Fruit fly (Drosophila melanogaster): Measurements from ENCODE around the gene CG14111.

The CG14111 gene

DNA sequence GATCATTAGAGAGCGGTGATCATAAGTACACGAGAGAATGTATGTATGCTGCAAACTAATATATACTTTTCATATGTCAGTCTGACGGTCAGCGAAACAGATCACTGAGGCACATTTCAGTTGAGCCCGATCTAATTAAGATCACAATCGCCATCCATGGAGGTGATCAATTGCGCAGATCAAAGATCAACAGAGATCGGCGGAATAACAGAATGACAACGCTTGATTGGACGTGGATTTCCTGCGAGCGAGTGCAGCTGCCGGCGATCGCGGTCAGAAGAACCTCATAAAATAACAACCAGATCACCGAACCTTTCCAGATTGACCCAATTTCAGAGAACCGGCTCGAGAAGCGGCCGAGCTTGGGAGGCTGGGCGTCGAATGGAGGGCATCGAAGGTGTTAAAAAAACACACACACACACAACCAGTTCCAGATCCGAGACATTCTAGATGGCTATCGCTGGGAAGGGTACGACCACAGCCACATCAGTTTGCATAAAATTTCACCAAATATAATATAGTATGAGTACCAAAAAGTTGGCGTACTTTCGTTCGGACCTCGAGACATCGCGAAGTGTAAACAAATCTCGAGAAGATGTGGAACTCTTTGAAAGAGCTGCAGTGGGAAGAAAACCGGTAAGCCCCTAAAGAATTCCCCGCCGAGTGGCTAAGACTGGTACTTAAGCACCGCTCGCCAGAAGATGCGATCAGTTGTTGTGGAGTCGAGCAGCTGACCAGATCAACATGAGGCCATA, 4.5 kb downstream of the CG14111 start, which contains the start of gene ImpL1 (continued):
- TF ChIP-seq lz (GFP tag; optimal IDR thresholded peaks at IDR 0.05) (no peak), CG11294 (GFP tag; IDR thresholded peaks at IDR 0.05) (no peak), Sox15 (GFP tag; optimal IDR thresholded peaks at IDR 0.05) (no peak), CG7368 (GFP tag; optimal IDR thresholded peaks at IDR 0.05) (no peak), ss (GFP tag; optimal IDR thresholded peaks at IDR 0.05) (no peak), CG3919 (GFP tag; optimal IDR thresholded peaks at IDR 0.05) (no peak), pdm3 (GFP tag; optimal IDR thresholded peaks at IDR 0.05) (no peak), Lpt (GFP tag; optimal IDR thresholded peaks at IDR 0.05) (no peak), CG1621 (tag; optimal IDR thresholded peaks at IDR 0.05) (no peak), CG4318 (GFP tag; optimal IDR thresholded peaks at IDR 0.05) (no peak), CG6163 (GFP tag; IDR thresholded peaks at IDR 0.05) (no peak), svp (GFP tag) (peak; percentile 92), Sox102F (GFP tag; optimal IDR thresholded peaks at IDR 0.05) (no peak), Met (GFP tag; optimal IDR thresholded peaks at IDR 0.05) (no peak), CG6792 (GFP tag; optimal IDR thresholded peaks at IDR 0.05) (no peak), OdsH (GFP tag; optimal IDR thresholded peaks at IDR 0.05) (no peak), dsx (GFP tag; optimal IDR thresholded peaks at IDR 0.05; ENCODE audit: poor library complexity, severe bottlenecking) (no peak), Blimp-1 (GFP tag; optimal IDR thresholded peaks at IDR 0.05) (peak; percentile 65), Eip93F (GFP tag; optimal IDR thresholded peaks at IDR 0.05) (no peak), CG6854 (GFP tag; optimal IDR thresholded peaks at IDR 0.05) (peak; percentile 45), salr (GFP tag; optimal IDR thresholded peaks at IDR 0.05) (no peak), CG6276 (GFP tag; optimal IDR thresholded peaks at IDR 0.05) (no peak)

DNA sequence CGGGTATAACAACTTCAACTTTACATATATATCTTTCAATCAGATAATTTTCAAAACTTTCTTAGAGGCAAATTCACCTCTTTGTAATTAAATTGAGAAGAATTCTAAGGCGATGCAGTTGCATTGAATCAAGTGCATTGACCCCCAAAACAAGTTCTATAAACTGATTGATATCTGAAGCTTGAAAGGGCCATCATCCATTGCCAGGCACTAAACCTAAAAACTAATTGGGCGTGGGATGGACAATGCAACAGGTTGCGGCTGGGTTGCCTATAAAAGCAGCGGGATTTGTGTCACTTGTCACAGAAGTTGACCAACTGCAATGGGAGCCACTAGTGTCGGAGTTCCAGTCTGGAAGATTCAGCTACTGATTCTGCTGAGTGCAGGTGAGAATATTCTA, 6.7 kb downstream of the CG14111 start, which contains the start of gene CG14110:
CG14110 (plus strand) TSS at position 301 of the 400 bp plus-strand sequence.
- TF ChIP-seq CG9139 (GFP tag; optimal IDR thresholded peaks at IDR 0.05) = no peak
- no peak for TF ChIP-seq lz (GFP tag; optimal IDR thresholded peaks at IDR 0.05)
- TF ChIP-seq Eip93F (GFP tag; optimal IDR thresholded peaks at IDR 0.05) = no peak
- no peak for TF ChIP-seq Eip75B (GFP tag; optimal IDR thresholded peaks at IDR 0.05)
- TF ChIP-seq Hr4 (GFP tag; optimal IDR thresholded peaks at IDR 0.05) = no peak
- no peak for TF ChIP-seq CG4318 (GFP tag; optimal IDR thresholded peaks at IDR 0.05)
- TF ChIP-seq CG6808 (GFP tag; optimal IDR thresholded peaks at IDR 0.05) = no peak
- no peak for TF ChIP-seq Ets96B (tag; optimal IDR thresholded peaks at IDR 0.05)
- TF ChIP-seq salr (GFP tag; optimal IDR thresholded peaks at IDR 0.05) = no peak
- TF ChIP-seq CG3032 (tag; optimal IDR thresholded peaks at IDR 0.05) = no peak
- no peak for TF ChIP-seq ss (GFP tag; optimal IDR thresholded peaks at IDR 0.05)
- TF ChIP-seq Sox102F (GFP tag; optimal IDR thresholded peaks at IDR 0.05) = no peak
- no peak for TF ChIP-seq CG15336 (GFP tag; IDR thresholded peaks at IDR 0.05)
- TF ChIP-seq svp (GFP tag) = no peak
- no peak for TF ChIP-seq Ets21C (GFP tag; optimal IDR thresholded peaks at IDR 0.05)
- TF ChIP-seq CG6792 (GFP tag; optimal IDR thresholded peaks at IDR 0.05) = no peak
- TF ChIP-seq CG34406 (GFP tag; optimal IDR thresholded peaks at IDR 0.05) = no peak
- TF ChIP-seq CG8632 (GFP tag; optimal IDR thresholded peaks at IDR 0.05) = no peak
- TF ChIP-seq pdm3 (GFP tag; optimal IDR thresholded peaks at IDR 0.05) = no peak
- TF ChIP-seq Met (GFP tag; optimal IDR thresholded peaks at IDR 0.05) = no peak

DNA sequence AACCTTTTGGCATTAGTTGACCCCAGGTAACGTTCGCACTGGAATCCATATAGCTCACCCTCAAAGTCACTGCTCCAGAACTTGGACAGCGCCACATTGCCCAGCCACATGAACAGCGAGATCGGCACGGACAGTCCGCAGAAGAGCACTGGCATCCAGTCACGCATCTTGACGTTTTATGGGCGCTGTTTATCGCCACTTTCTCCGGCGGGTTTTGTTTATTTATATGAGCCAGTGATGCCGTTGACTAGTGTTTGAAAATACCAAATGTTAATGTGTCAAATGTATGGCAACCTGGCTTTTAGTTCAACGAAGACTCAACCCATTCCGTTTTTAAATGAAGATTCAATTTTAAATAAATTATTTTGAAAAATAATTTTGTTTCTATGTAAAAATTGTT, 9.9 kb downstream of the CG14111 start, which contains the start of gene CG10171:
CG10171 (minus strand) TSS at position 300 of the 400 bp plus-strand sequence.
- peak; percentile 81 for TF ChIP-seq CG6808 (GFP tag; optimal IDR thresholded peaks at IDR 0.05)
- TF ChIP-seq topi (GFP tag; optimal IDR thresholded peaks at IDR 0.05) = no peak
- no peak for TF ChIP-seq Met (GFP tag; optimal IDR thresholded peaks at IDR 0.05)
- peak; percentile 95 for TF ChIP-seq fkh (GFP tag; optimal IDR thresholded peaks at IDR 0.05)
- no peak for TF ChIP-seq CG16779 (tag; optimal IDR thresholded peaks at IDR 0.05)
- peak; percentile 24 for TF ChIP-seq CG1621 (tag; optimal IDR thresholded peaks at IDR 0.05)
- TF ChIP-seq svp (GFP tag) = peak; percentile 88

All from whole organism, prepupa.